Worm (Caenorhabditis elegans): ENCODE data around the gene lgc-21.

The lgc-21 gene

ce11 chrX:14020290-14020689, 47.5 kb downstream of the lgc-21 start, which contains the start of gene C04C11.1:
Gene C04C11.1, plus strand, starts transcription at chrX:14020590.
- TF ChIP-seq nhr-111 (GFP tag; optimal IDR thresholded peaks at IDR 0.05) (no peak), dmd-8 (GFP tag; IDR thresholded peaks at IDR 0.05) (no peak), F37D6.2 (tag; optimal IDR thresholded peaks at IDR 0.05) (no peak), unc-62 (GFP tag; optimal IDR thresholded peaks at IDR 0.05 in 1 of 2) (no peak), unc-62 (tag; optimal IDR thresholded peaks at IDR 0.05) (no peak), D1046.2 (GFP tag; IDR thresholded peaks at IDR 0.05) (no peak), unc-39 (tag; optimal IDR thresholded peaks at IDR 0.05) (no peak), nhr-237 (tag; optimal IDR thresholded peaks at IDR 0.05) (no peak), ceh-82 (tag; optimal IDR thresholded peaks at IDR 0.05) (no peak), lin-13 (GFP tag; optimal IDR thresholded peaks at IDR 0.05) (no peak), ceh-44 (GFP tag; IDR thresholded peaks at IDR 0.05) (no peak), snpc-1.2 (GFP tag; IDR thresholded peaks at IDR 0.05) (no peak), madf-9 (GFP tag; conservative IDR thresholded peaks at IDR 0.05) (no peak), ZK546.5 (tag; optimal IDR thresholded peaks at IDR 0.05) (no peak), nhr-76 (tag; optimal IDR thresholded peaks at IDR 0.05) (no peak), hlh-11 (tag; optimal IDR thresholded peaks at IDR 0.05) (no peak), ama-1 (optimal IDR thresholded peaks at IDR 0.05) (no peak), mxl-3 (GFP tag; optimal IDR thresholded peaks at IDR 0.05) (no peak), nhr-77 (tag; optimal IDR thresholded peaks at IDR 0.05) (no peak)

ce11 chrX:14016698-14017097, 51.1 kb downstream of the lgc-21 start:
- peak; percentile 76 for TF ChIP-seq mep-1 (tag; optimal IDR thresholded peaks at IDR 0.05)
- 0 out of 2 replicates have a peak, but pooled peaks have one; percentile 56 for TF ChIP-seq tra-1 (GFP tag; IDR thresholded peaks at IDR 0.05)
- TF ChIP-seq fkh-10 (GFP tag; optimal IDR thresholded peaks at IDR 0.05): peak; percentile 33
- no peak for TF ChIP-seq daf-8 (GFP tag; IDR thresholded peaks at IDR 0.05)
- TF ChIP-seq lin-15B (tag; optimal IDR thresholded peaks at IDR 0.05): no peak
- TF ChIP-seq mdl-1 (tag; optimal IDR thresholded peaks at IDR 0.05): peak in 1 of 2 experiments; percentile 31
- TF ChIP-seq hmg-1.1 (GFP tag; IDR thresholded peaks at IDR 0.05): peak; percentile 83
- TF ChIP-seq nhr-41 (GFP tag; IDR thresholded peaks at IDR 0.05): no peak
- TF ChIP-seq php-3 (GFP tag; IDR thresholded peaks at IDR 0.05): no peak
- TF ChIP-seq rbr-2 (tag; optimal IDR thresholded peaks at IDR 0.05): peak; percentile 65
- TF ChIP-seq ceh-62 (tag; optimal IDR thresholded peaks at IDR 0.05): no peak
- no peak for TF ChIP-seq daf-12 (tag; optimal IDR thresholded peaks at IDR 0.05)
- TF ChIP-seq nhr-28 (tag; optimal IDR thresholded peaks at IDR 0.05): no peak
- TF ChIP-seq lsy-2 (tag; optimal IDR thresholded peaks at IDR 0.05): peak in 1 of 2 experiments; percentile 55
- TF ChIP-seq lin-13 (GFP tag; optimal IDR thresholded peaks at IDR 0.05): no peak
- peak; percentile 37 for TF ChIP-seq mes-2 (tag; optimal IDR thresholded peaks at IDR 0.05; ENCODE audit: poor library complexity, severe bottlenecking)
- TF ChIP-seq unc-62 (GFP tag; optimal IDR thresholded peaks at IDR 0.05 in 1 of 2): peak in 1 of 2 experiments; percentile 99
- no peak for TF ChIP-seq unc-62 (tag; optimal IDR thresholded peaks at IDR 0.05)
- peak; percentile 61 for TF ChIP-seq hlh-11 (tag; optimal IDR thresholded peaks at IDR 0.05)
- TF ChIP-seq mdt-29 (GFP tag; IDR thresholded peaks at IDR 0.05): no peak
- TF ChIP-seq aha-1 (tag): peak; percentile 37
- TF ChIP-seq vab-7 (GFP tag; IDR thresholded peaks at IDR 0.05): 0 out of 2 replicates have a peak, but pooled peaks have one; percentile 21
- no peak for TF ChIP-seq arid-1 (GFP tag; conservative IDR thresholded peaks at IDR 0.05)
- TF ChIP-seq snpc-1.2 (GFP tag; IDR thresholded peaks at IDR 0.05): 0 out of 2 replicates have a peak, but pooled peaks have one; percentile 18
- no peak for TF ChIP-seq spr-3 (GFP tag; optimal IDR thresholded peaks at IDR 0.05)
- TF ChIP-seq ceh-20 (GFP tag; IDR thresholded peaks at IDR 0.05): 0 out of 2 replicates have a peak, but pooled peaks have one; percentile 58
- peak; percentile 71 for TF ChIP-seq F37D6.2 (tag; optimal IDR thresholded peaks at IDR 0.05)
- no peak for TF ChIP-seq ces-1 (GFP tag; optimal IDR thresholded peaks at IDR 0.05)
- peak; percentile 82 for TF ChIP-seq ctbp-1 (GFP tag; IDR thresholded peaks at IDR 0.05)
- TF ChIP-seq ceh-32 (tag; optimal IDR thresholded peaks at IDR 0.05; ENCODE audit: poor library complexity): no peak
- TF ChIP-seq nhr-11 (tag; optimal IDR thresholded peaks at IDR 0.05): peak; percentile 64
- no peak for TF ChIP-seq lim-7 (GFP tag; IDR thresholded peaks at IDR 0.05)
- 0 out of 2 replicates have a peak, but pooled peaks have one; percentile 16 for TF ChIP-seq dmd-6 (GFP tag; IDR thresholded peaks at IDR 0.05)
- no peak for TF ChIP-seq zfp-2 (tag; optimal IDR thresholded peaks at IDR 0.05)
- peak in 1 of 2 experiments; percentile 53 for TF ChIP-seq daf-16 (GFP tag; optimal IDR thresholded peaks at IDR 0.05)
- TF ChIP-seq daf-16 (tag; optimal IDR thresholded peaks at IDR 0.05): no peak
- peak; percentile 38; the same call in 1 of the 2 replicates for TF ChIP-seq set-16 (GFP tag; IDR thresholded peaks at IDR 0.05)
